Worm (Caenorhabditis elegans) whole organism, midembryonic: ENCODE data around the gene ttr-41.

Source experiments
- T22C8.4 ChIP-seq: fragments of 200-800 bp; sonication (Bioruptor generic); IDR thresholded peaks from 2 replicates; pipeline ENCODE4 v1.3.6; 2022; ENCODE audit warnings: missing genetic modification characterization, missing compliant biosample characterization
- cog-1 ChIP-seq: sonication (generic microtip); optimal IDR thresholded peaks from 2 replicates; lab custom pipeline; 2016; ENCODE audit warnings: missing genetic modification characterization, missing compliant biosample characterization
- tab-1 ChIP-seq: fragments of 200-800 bp; sonication (Bioruptor generic); IDR thresholded peaks from 2 replicates; pipeline ENCODE4 v1.3.6; 2022; ENCODE audit warnings: missing genetic modification characterization, missing compliant biosample characterization
- ztf-29 ChIP-seq: fragments of 200-800 bp; sonication (Bioruptor generic); IDR thresholded peaks from 2 replicates; pipeline ENCODE4 v1.3.6; 2022; ENCODE audit warnings: missing genetic modification reagents, missing genetic modification characterization, missing compliant biosample characterization

DNA sequence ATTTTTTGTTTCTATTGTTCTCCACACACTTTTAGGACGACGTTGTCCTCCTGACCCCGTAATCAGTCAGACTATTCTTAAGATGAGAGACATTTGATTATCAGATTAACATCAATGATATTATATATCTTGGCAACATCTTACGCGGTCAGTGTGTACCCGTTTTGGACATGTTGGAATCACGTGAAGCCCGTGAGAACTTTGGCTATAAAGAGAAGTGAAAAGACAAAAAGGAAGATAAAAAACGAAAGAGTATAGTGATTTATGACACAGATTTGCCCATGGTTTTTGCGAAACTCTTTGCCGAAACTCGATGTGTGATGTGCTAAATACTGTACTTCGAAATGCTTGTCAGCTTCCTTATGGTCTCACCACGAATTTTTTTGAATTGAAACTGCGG is 17.6 kb upstream of the ttr-41 start:
- TF ChIP-seq T22C8.4 (GFP tag; lab: Robert Waterston, UW), result no peak
- no peak for TF ChIP-seq tab-1
- no peak for TF ChIP-seq ztf-29 (GFP tag; lab: Robert Waterston, UW)
- no peak for TF ChIP-seq cog-1 (tag; lab: Kevin White, UChicago)
